Worm (Caenorhabditis elegans) whole organism, early embryonic: ENCODE results near the gene nsun-1.

Source experiments
- F13C5.2 ChIP-seq: sonication (generic microtip); optimal IDR thresholded peaks from 2 replicates; lab custom pipeline; 2017; ENCODE audit warnings: mild to moderate bottlenecking, missing genetic modification characterization, inconsistent platforms, missing compliant biosample characterization
- aly-1 ChIP-seq: sonication (generic microtip); optimal IDR thresholded peaks from 2 replicates; lab custom pipeline; 2016; ENCODE audit warnings: missing genetic modification characterization, missing compliant biosample characterization
- ama-1 ChIP-seq: fragments of 150-350 bp; optimal IDR thresholded peaks from 2 replicates; lab custom pipeline; 2014
- ceh-13 ChIP-seq: fragments of 200-800 bp; sonication (Bioruptor generic); optimal IDR thresholded peaks from 2 replicates; lab custom pipeline; 2018; ENCODE audit warnings: mild to moderate bottlenecking, missing genetic modification characterization, missing compliant biosample characterization
- ceh-36 ChIP-seq: sonication (generic microtip); optimal IDR thresholded peaks from 2 replicates; lab custom pipeline; 2016; ENCODE audit warnings: missing genetic modification characterization, inconsistent platforms, missing compliant biosample characterization
- flt-1 ChIP-seq: fragments of 200-800 bp; sonication (Bioruptor generic); IDR thresholded peaks from 2 replicates; pipeline ENCODE4 v1.3.6; 2022; ENCODE audit warnings: missing genetic modification characterization, missing compliant biosample characterization
- hmg-4 ChIP-seq: fragments of 200-800 bp; sonication (Bioruptor generic); optimal IDR thresholded peaks from 2 replicates; lab custom pipeline; 2018; ENCODE audit warnings: mild to moderate bottlenecking, missing genetic modification characterization, missing compliant biosample characterization
- hnd-1 ChIP-seq: sonication (generic microtip); optimal IDR thresholded peaks from 2 replicates; lab custom pipeline; 2016; ENCODE audit warnings: missing genetic modification characterization, missing compliant biosample characterization
- sea-1 ChIP-seq: fragments of 200-800 bp; sonication (Bioruptor generic); conservative IDR thresholded peaks from 2 replicates; pipeline ENCODE4 v1.3.6; 2022; ENCODE audit warnings: missing genetic modification characterization, missing compliant biosample characterization
- tbx-11 ChIP-seq: fragments of 200-800 bp; sonication (Bioruptor generic); IDR thresholded peaks from 2 replicates; pipeline ENCODE4 v1.3.6; 2022; ENCODE audit warnings: missing genetic modification characterization, missing compliant biosample characterization
- tbx-37 ChIP-seq: fragments of 200-800 bp; sonication (Bioruptor generic); conservative IDR thresholded peaks from 2 replicates; pipeline ENCODE4 v1.3.6; 2022; ENCODE audit warnings: missing genetic modification reagents, missing genetic modification characterization, missing compliant biosample characterization
- tra-4 ChIP-seq: sonication (generic microtip); optimal IDR thresholded peaks from 2 replicates; lab custom pipeline; 2017; ENCODE audit warnings: missing genetic modification characterization, missing compliant biosample characterization

ce11 chrII:475312-475711, 428 bp downstream of the nsun-1 start:
- TF ChIP-seq tra-4 (tag; lab: Kevin White, UChicago) = no peak
- no peak for TF ChIP-seq tbx-11 (GFP tag; lab: Robert Waterston, UW)
- TF ChIP-seq ceh-13 (GFP tag; lab: Kevin White, UChicago) = no peak
- TF ChIP-seq ama-1 (lab: Kevin White, UChicago) = no peak
- TF ChIP-seq hnd-1 (tag; lab: Kevin White, UChicago) = no peak
- no peak for TF ChIP-seq F13C5.2 (tag; lab: Kevin White, UChicago)
- no peak for TF ChIP-seq tbx-37 (GFP tag; lab: Robert Waterston, UW)
- no peak for TF ChIP-seq hmg-4 (GFP tag; lab: Kevin White, UChicago)
- TF ChIP-seq sea-1 = no peak
- no peak for TF ChIP-seq ceh-36 (tag; lab: Kevin White, UChicago)
- TF ChIP-seq flt-1 (GFP tag; lab: Robert Waterston, UW) = no peak
- TF ChIP-seq aly-1 = no peak
